Worm (Caenorhabditis elegans) whole organism, early embryonic: ENCODE results near the gene F59A6.2.

Source experiments
- B0310.2 ChIP-seq: sonication (generic microtip); optimal IDR thresholded peaks from 2 replicates; lab custom pipeline; 2016; ENCODE audit warnings: mild to moderate bottlenecking, missing genetic modification characterization, missing compliant biosample characterization
- F13C5.2 ChIP-seq: sonication (generic microtip); optimal IDR thresholded peaks from 2 replicates; lab custom pipeline; 2017; ENCODE audit warnings: mild to moderate bottlenecking, missing genetic modification characterization, inconsistent platforms, missing compliant biosample characterization
- aly-1 ChIP-seq: sonication (generic microtip); optimal IDR thresholded peaks from 2 replicates; lab custom pipeline; 2016; ENCODE audit warnings: missing genetic modification characterization, missing compliant biosample characterization
- ama-1 ChIP-seq: fragments of 150-350 bp; optimal IDR thresholded peaks from 2 replicates; lab custom pipeline; 2014
- ceh-13 ChIP-seq: fragments of 200-800 bp; sonication (Bioruptor generic); optimal IDR thresholded peaks from 2 replicates; lab custom pipeline; 2018; ENCODE audit warnings: mild to moderate bottlenecking, missing genetic modification characterization, missing compliant biosample characterization
- ceh-36 ChIP-seq: sonication (generic microtip); optimal IDR thresholded peaks from 2 replicates; lab custom pipeline; 2016; ENCODE audit warnings: missing genetic modification characterization, inconsistent platforms, missing compliant biosample characterization
- ets-7 ChIP-seq: sonication (generic microtip); optimal IDR thresholded peaks from 2 replicates; lab custom pipeline; 2016; ENCODE audit warnings: missing genotype, missing genetic modification characterization, missing compliant biosample characterization
- flt-1 ChIP-seq: fragments of 200-800 bp; sonication (Bioruptor generic); IDR thresholded peaks from 2 replicates; pipeline ENCODE4 v1.3.6; 2022; ENCODE audit warnings: missing genetic modification characterization, missing compliant biosample characterization
- hmbx-1 ChIP-seq: sonication (generic microtip); optimal IDR thresholded peaks from 2 replicates; lab custom pipeline; 2016; ENCODE audit warnings: mild to moderate bottlenecking, missing genetic modification characterization, missing compliant biosample characterization
- hmg-4 ChIP-seq: fragments of 200-800 bp; sonication (Bioruptor generic); optimal IDR thresholded peaks from 2 replicates; lab custom pipeline; 2018; ENCODE audit warnings: mild to moderate bottlenecking, missing genetic modification characterization, missing compliant biosample characterization
- hnd-1 ChIP-seq: sonication (generic microtip); optimal IDR thresholded peaks from 2 replicates; lab custom pipeline; 2016; ENCODE audit warnings: missing genetic modification characterization, missing compliant biosample characterization
- pes-1 ChIP-seq: fragments of 200-800 bp; sonication (Bioruptor generic); IDR thresholded peaks from 2 replicates; pipeline ENCODE4 v1.3.6; 2022; ENCODE audit warnings: missing genetic modification reagents, missing genetic modification characterization, missing compliant biosample characterization
- scrt-1 ChIP-seq: fragments of 200-800 bp; sonication (Bioruptor generic); IDR thresholded peaks from 2 replicates; pipeline ENCODE4 v1.3.6; 2022; ENCODE audit warnings: missing genetic modification characterization, missing compliant biosample characterization
- sea-1 ChIP-seq: fragments of 200-800 bp; sonication (Bioruptor generic); conservative IDR thresholded peaks from 2 replicates; pipeline ENCODE4 v1.3.6; 2022; ENCODE audit warnings: missing genetic modification characterization, missing compliant biosample characterization
- tbx-11 ChIP-seq: fragments of 200-800 bp; sonication (Bioruptor generic); IDR thresholded peaks from 2 replicates; pipeline ENCODE4 v1.3.6; 2022; ENCODE audit warnings: missing genetic modification characterization, missing compliant biosample characterization
- tbx-37 ChIP-seq: fragments of 200-800 bp; sonication (Bioruptor generic); conservative IDR thresholded peaks from 2 replicates; pipeline ENCODE4 v1.3.6; 2022; ENCODE audit warnings: missing genetic modification reagents, missing genetic modification characterization, missing compliant biosample characterization
- tra-4 ChIP-seq: sonication (generic microtip); optimal IDR thresholded peaks from 2 replicates; lab custom pipeline; 2017; ENCODE audit warnings: missing genetic modification characterization, missing compliant biosample characterization

F59A6.2 gene

ce11 chrII:5050776-5051175 is 36.3 kb downstream of the F59A6.2 start:
- TF ChIP-seq ceh-13 (no peak), B0310.2 (tag; lab: Kevin White, UChicago) (no peak), tbx-11 (no peak)

DNA sequence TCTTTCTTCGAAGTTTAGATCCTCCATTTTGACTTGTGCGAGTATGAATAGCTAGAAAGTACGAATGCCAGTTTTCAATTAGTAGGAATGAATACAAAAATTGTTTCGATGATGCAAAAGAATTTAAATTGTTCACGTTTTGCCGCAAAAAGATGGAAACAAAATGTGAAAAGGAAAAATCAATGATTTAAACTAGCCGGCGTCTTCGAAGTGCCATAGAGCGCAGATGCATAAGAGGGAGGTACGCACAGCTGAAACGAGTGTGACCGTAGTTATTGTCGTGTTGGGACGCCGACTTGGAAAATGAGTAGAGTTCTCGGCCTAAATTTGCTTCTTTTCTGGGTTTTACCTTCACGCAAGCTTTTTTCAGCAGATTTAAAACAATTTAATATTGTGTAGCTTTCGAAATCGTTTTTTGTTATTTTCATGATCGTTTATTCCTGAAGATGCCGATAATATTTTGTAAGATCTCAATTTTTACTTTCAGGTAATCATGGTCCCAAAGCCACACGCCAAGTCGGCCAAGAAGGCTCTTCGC is 40.7 kb downstream of the F59A6.2 start, which contains the start of the genes ify-1 and rpl-22:
Gene ify-1, minus strand, starts transcription at position 51 of the 538 bp plus-strand sequence.
Gene rpl-22, plus strand, starts transcription at position 488 of the 538 bp plus-strand sequence.
- no peak for TF ChIP-seq sea-1 (GFP tag; lab: Robert Waterston, UW)
- peak; percentile 69; the same call in 1 of the 2 replicates for TF ChIP-seq flt-1
- TF ChIP-seq hmg-4 (GFP tag; lab: Kevin White, UChicago) = peak; percentile 65
- TF ChIP-seq F13C5.2 (tag; lab: Kevin White, UChicago) = peak; percentile 83
- peak; percentile 56; the same call in 1 of the 2 replicates for TF ChIP-seq tbx-37 (GFP tag; lab: Robert Waterston, UW)

DNA sequence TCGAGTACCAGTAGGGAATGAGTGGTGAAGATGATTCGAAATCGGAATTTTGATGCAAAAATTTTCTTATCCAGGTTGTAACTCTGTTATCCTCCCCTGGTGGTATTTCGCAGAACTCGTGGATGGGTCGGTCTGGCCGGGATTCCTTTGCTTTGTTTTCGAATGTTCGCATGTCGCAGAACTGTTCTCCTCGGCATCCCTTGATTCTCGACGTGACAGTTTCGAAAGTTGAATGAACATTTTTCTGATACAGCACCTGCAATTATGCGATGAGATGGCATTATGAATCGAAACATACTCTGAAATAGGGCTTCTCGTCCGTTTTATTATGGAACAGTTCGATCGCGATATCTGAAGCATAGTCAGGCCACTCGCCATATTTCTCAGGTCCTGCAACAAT is 41.8 kb downstream of the F59A6.2 start:
- no peak for TF ChIP-seq B0310.2 (tag; lab: Kevin White, UChicago)
- TF ChIP-seq ama-1 (lab: Kevin White, UChicago) = no peak
- TF ChIP-seq pes-1 (GFP tag; lab: Robert Waterston, UW) = no peak
- no peak for TF ChIP-seq flt-1
- TF ChIP-seq ceh-36 (tag; lab: Kevin White, UChicago) = no peak
- TF ChIP-seq ceh-13 = no peak
- no peak for TF ChIP-seq tra-4 (tag; lab: Kevin White, UChicago)
- no peak for TF ChIP-seq tbx-11
- TF ChIP-seq ets-7 (tag; lab: Kevin White, UChicago) = no peak
- no peak for TF ChIP-seq F13C5.2 (tag; lab: Kevin White, UChicago)
- no peak for TF ChIP-seq hnd-1 (tag; lab: Kevin White, UChicago)
- no peak for TF ChIP-seq aly-1 (tag; lab: Kevin White, UChicago)
- TF ChIP-seq hmbx-1 (tag; lab: Kevin White, UChicago) = no peak
- TF ChIP-seq sea-1 (GFP tag; lab: Robert Waterston, UW) = no peak
- no peak for TF ChIP-seq scrt-1 (GFP tag; lab: Robert Waterston, UW)

- TF ChIP-seq B0310.2 (tag; lab: Kevin White, UChicago) = peak; percentile 24
- peak; percentile 51 for TF ChIP-seq hmg-4 (GFP tag; lab: Kevin White, UChicago)
- peak; percentile 54 for TF ChIP-seq ceh-36 (tag; lab: Kevin White, UChicago)
- no peak for TF ChIP-seq hnd-1 (tag; lab: Kevin White, UChicago)
- 0 out of 2 replicates have a peak, but pooled peaks have one; percentile 28 for TF ChIP-seq tbx-11
- TF ChIP-seq pes-1 (GFP tag; lab: Robert Waterston, UW) = peak; percentile 86
- no peak for TF ChIP-seq ama-1 (lab: Kevin White, UChicago)
- peak; percentile 72 for TF ChIP-seq scrt-1 (GFP tag; lab: Robert Waterston, UW)
- no peak; the same call in 1 of the 2 replicates for TF ChIP-seq tbx-37 (GFP tag; lab: Robert Waterston, UW)
- peak; percentile 72 for TF ChIP-seq flt-1
- TF ChIP-seq sea-1 (GFP tag; lab: Robert Waterston, UW) = 0 out of 2 replicates have a peak, but pooled peaks have one; percentile 63
- peak; percentile 53 for TF ChIP-seq ceh-13
Measured at ce11 chrII:5057315-5057714, 42.8 kb downstream of the F59A6.2 start.

ce11 chrII:5058036-5058435 is 43.5 kb downstream of the F59A6.2 start, which contains the start of gene C27A2.12:
Gene C27A2.12 (minus strand): TSS chrII:5058136.
- TF ChIP-seq ceh-36 (tag; lab: Kevin White, UChicago) (no peak), F13C5.2 (tag; lab: Kevin White, UChicago) (no peak), sea-1 (GFP tag; lab: Robert Waterston, UW) (no peak), hnd-1 (tag; lab: Kevin White, UChicago) (no peak), B0310.2 (tag; lab: Kevin White, UChicago) (no peak), flt-1 (no peak), aly-1 (tag; lab: Kevin White, UChicago) (no peak), ets-7 (tag; lab: Kevin White, UChicago) (no peak), ama-1 (lab: Kevin White, UChicago) (no peak), tbx-37 (GFP tag; lab: Robert Waterston, UW) (no peak), tra-4 (tag; lab: Kevin White, UChicago) (no peak), hmg-4 (GFP tag; lab: Kevin White, UChicago) (no peak), ceh-13 (no peak), pes-1 (GFP tag; lab: Robert Waterston, UW) (no peak), scrt-1 (GFP tag; lab: Robert Waterston, UW) (no peak), hmbx-1 (tag; lab: Kevin White, UChicago) (no peak), tbx-11 (no peak)

DNA sequence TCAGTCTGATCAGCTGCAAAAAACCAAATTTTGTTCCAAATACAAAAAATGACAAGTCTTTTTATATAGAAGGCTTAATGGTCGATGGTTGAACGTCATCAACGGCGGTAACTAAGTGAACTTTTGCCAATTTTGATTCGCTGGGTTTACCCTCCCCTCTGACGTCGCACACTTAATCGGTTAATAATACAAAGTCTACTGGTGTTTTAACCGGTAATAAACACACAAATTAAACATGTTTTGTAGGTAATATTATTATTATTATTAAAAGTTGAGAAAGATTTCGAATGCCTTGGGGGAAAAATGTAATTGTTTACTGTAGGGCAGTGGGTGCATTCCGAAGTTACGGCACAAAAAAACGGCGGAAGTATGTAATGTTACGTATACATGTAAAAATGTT is 46.2 kb downstream of the F59A6.2 start, which contains the start of gene pho-12:
Gene pho-12, minus strand, starts transcription at position 101 of the 400 bp plus-strand sequence.
- TF ChIP-seq flt-1 (no peak), scrt-1 (GFP tag; lab: Robert Waterston, UW) (no peak)

- no peak for TF ChIP-seq ama-1 (lab: Kevin White, UChicago)
- TF ChIP-seq B0310.2 (tag; lab: Kevin White, UChicago) = no peak
- peak; percentile 43 for TF ChIP-seq F13C5.2 (tag; lab: Kevin White, UChicago)
- TF ChIP-seq ceh-36 (tag; lab: Kevin White, UChicago) = no peak
- no peak for TF ChIP-seq ceh-13
- no peak for TF ChIP-seq tbx-37 (GFP tag; lab: Robert Waterston, UW)
- TF ChIP-seq aly-1 (tag; lab: Kevin White, UChicago) = no peak
- peak; percentile 46; the same call in 1 of the 2 replicates for TF ChIP-seq pes-1 (GFP tag; lab: Robert Waterston, UW)
- TF ChIP-seq scrt-1 (GFP tag; lab: Robert Waterston, UW) = no peak
- TF ChIP-seq flt-1 = no peak
- TF ChIP-seq tbx-11 = no peak
- no peak for TF ChIP-seq sea-1 (GFP tag; lab: Robert Waterston, UW)
- TF ChIP-seq hmg-4 (GFP tag; lab: Kevin White, UChicago) = no peak
- no peak for TF ChIP-seq tra-4 (tag; lab: Kevin White, UChicago)
- TF ChIP-seq hnd-1 (tag; lab: Kevin White, UChicago) = no peak
- TF ChIP-seq ets-7 (tag; lab: Kevin White, UChicago) = no peak
- TF ChIP-seq hmbx-1 (tag; lab: Kevin White, UChicago) = no peak
Measured at ce11 chrII:5061794-5062368, 47.4 kb downstream of the F59A6.2 start, which contains the start of gene smc-5. Gene smc-5 (plus strand): TSS chrII:5062125.
